Worm (Caenorhabditis elegans) whole organism, midembryonic: ENCODE data around the gene F35H8.1.

Experiments
- T22C8.4 ChIP-seq: fragments of 200-800 bp; sonication (Bioruptor generic); IDR thresholded peaks from 2 replicates; pipeline ENCODE4 v1.3.6; 2022; ENCODE audit warnings: missing genetic modification characterization, missing compliant biosample characterization
- cog-1 ChIP-seq: sonication (generic microtip); optimal IDR thresholded peaks from 2 replicates; lab custom pipeline; 2016; ENCODE audit warnings: missing genetic modification characterization, missing compliant biosample characterization
- flt-1 ChIP-seq: fragments of 200-800 bp; sonication (Bioruptor generic); IDR thresholded peaks from 2 replicates; pipeline ENCODE4 v1.3.6; 2022; ENCODE audit warnings: missing genetic modification characterization, missing compliant biosample characterization
- klf-2 ChIP-seq: fragments of 200-800 bp; sonication (Bioruptor generic); conservative IDR thresholded peaks from 2 replicates; pipeline ENCODE4 v1.3.6; 2022; ENCODE audit warnings: missing genetic modification reagents, missing genetic modification characterization, missing compliant biosample characterization
- med-1 ChIP-seq: sonication (generic microtip); optimal IDR thresholded peaks from 2 replicates; lab custom pipeline; 2017; ENCODE audit warnings: missing genetic modification characterization, mild to moderate bottlenecking, missing compliant biosample characterization, antibody characterized with exemption, missing genetic modification reagents; ENCODE audit not compliant: insufficient read depth
- ref-1 ChIP-seq: fragments of 200-800 bp; sonication (Bioruptor generic); conservative IDR thresholded peaks from 2 replicates; pipeline ENCODE4 v1.3.6; 2022; ENCODE audit warnings: missing genetic modification reagents, missing genetic modification characterization, missing compliant biosample characterization
- tab-1 ChIP-seq: fragments of 200-800 bp; sonication (Bioruptor generic); IDR thresholded peaks from 2 replicates; pipeline ENCODE4 v1.3.6; 2022; ENCODE audit warnings: missing genetic modification characterization, missing compliant biosample characterization
- ztf-23 ChIP-seq: fragments of 200-800 bp; sonication (Bioruptor generic); IDR thresholded peaks from 2 replicates; pipeline ENCODE4 v1.3.6; 2022; ENCODE audit warnings: missing genetic modification reagents, missing genetic modification characterization, missing compliant biosample characterization
- ztf-29 ChIP-seq: fragments of 200-800 bp; sonication (Bioruptor generic); IDR thresholded peaks from 2 replicates; pipeline ENCODE4 v1.3.6; 2022; ENCODE audit warnings: missing genetic modification reagents, missing genetic modification characterization, missing compliant biosample characterization

- TF ChIP-seq ref-1 (GFP tag; lab: Robert Waterston, UW) (no peak), cog-1 (tag; lab: Kevin White, UChicago) (no peak), klf-2 (GFP tag; lab: Robert Waterston, UW) (no peak), flt-1 (GFP tag; lab: Robert Waterston, UW) (no peak), med-1 (GFP tag; lab: Kevin White, UChicago) (no peak), ztf-29 (GFP tag; lab: Robert Waterston, UW) (no peak), T22C8.4 (GFP tag; lab: Robert Waterston, UW) (no peak), tab-1 (GFP tag; lab: Robert Waterston, UW) (no peak), ztf-23 (GFP tag; lab: Robert Waterston, UW) (no peak)
These were observed 2.4 kb downstream of the F35H8.1 start, which contains the start of gene sra-6 for ce11 chrII:9550718-9551117.
